Worm (Caenorhabditis elegans) whole organism, L1 larva: ENCODE results near the gene msh-5.

Experiments used
- ets-5 ChIP-seq: fragments of 200-800 bp; sonication (Bioruptor generic); IDR thresholded peaks from 2 replicates; pipeline ENCODE4 v1.3.6; 2022; ENCODE audit warnings: missing genetic modification characterization, missing compliant biosample characterization
- fkh-10 ChIP-seq: sonication (generic microtip); optimal IDR thresholded peaks from 2 replicates; lab custom pipeline; 2017; ENCODE audit warnings: missing biosample characterization, missing genetic modification reagents, missing genetic modification characterization
- nhr-237 ChIP-seq: fragments of 150-350 bp; optimal IDR thresholded peaks from 2 replicates; lab custom pipeline; 2014; ENCODE audit warnings: missing biosample characterization, missing genetic modification characterization
- nhr-28 ChIP-seq: fragments of 150-350 bp; optimal IDR thresholded peaks from 2 replicates; lab custom pipeline; 2014; ENCODE audit warnings: missing biosample characterization, missing genetic modification characterization
- ztf-11 ChIP-seq, 2 experiments: sonication (generic microtip); optimal IDR thresholded peaks; 2 replicates each; lab custom pipeline; 2016 to 2017; ENCODE audit warnings: missing genetic modification characterization in 2 of 2, missing biosample characterization in 1 of 2, missing compliant biosample characterization in 1 of 2

DNA sequence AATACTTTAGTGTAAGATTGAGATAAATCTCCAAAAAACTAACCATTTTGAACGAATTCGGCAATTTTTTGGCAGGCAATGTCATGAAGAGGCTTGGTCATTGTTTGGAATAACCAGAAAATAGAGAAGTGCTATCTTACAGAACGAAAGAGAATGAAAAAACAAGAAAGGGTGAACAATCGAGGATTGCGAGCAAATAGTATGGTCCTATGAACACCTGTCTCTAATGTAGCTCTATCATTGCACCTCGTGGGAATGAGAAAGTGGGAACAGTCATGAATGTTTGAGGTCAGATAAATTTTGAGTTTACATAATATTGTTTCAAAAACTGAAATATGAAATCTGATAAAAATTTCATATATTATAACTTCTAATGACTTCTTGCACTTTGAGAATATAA is 42.2 kb downstream of the msh-5 start, which contains the start of gene C48D1.1:
- TF ChIP-seq nhr-237 (tag; lab: Kevin White, UChicago) (no peak), fkh-10 (GFP tag; lab: Kevin White, UChicago) (no peak), nhr-28 (no peak), ztf-11 (tag; optimal IDR thresholded peaks at IDR 0.05; lab: Kevin White, UChicago) (no peak), ets-5 (GFP tag; lab: Robert Waterston, UW) (no peak)
